Worm (Caenorhabditis elegans): ENCODE results near the gene set-1.

set-1 gene

DNA sequence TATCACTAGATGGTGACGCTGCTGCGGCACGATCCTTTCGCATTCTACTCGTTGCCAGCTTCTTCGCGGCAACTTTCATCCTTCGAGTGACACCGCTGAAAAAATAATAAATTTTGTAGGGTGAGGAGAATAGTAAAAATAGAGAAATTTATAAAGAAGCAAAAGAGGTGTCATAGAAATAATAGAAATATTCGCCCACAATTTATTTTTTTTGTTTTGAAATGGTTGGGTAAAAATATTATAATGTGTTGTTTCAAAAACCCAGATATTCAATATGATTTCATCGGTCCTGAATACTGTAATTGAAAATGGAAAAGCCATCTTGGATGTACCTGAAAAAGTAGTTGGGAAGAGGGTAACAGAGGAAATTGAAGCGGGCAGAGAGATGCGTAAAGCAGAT, at the start of gene set-1:
TSS of gene set-1 (minus strand) at position 101 of the 400 bp plus-strand sequence.
- no peak for TF ChIP-seq mbf-1 (tag; optimal IDR thresholded peaks at IDR 0.05)
- TF ChIP-seq peb-1 (tag; optimal IDR thresholded peaks at IDR 0.05) = no peak
- no peak for TF ChIP-seq nhr-6 (tag; optimal IDR thresholded peaks at IDR 0.05)
- TF ChIP-seq nhr-129 (tag; optimal IDR thresholded peaks at IDR 0.05) = no peak

DNA sequence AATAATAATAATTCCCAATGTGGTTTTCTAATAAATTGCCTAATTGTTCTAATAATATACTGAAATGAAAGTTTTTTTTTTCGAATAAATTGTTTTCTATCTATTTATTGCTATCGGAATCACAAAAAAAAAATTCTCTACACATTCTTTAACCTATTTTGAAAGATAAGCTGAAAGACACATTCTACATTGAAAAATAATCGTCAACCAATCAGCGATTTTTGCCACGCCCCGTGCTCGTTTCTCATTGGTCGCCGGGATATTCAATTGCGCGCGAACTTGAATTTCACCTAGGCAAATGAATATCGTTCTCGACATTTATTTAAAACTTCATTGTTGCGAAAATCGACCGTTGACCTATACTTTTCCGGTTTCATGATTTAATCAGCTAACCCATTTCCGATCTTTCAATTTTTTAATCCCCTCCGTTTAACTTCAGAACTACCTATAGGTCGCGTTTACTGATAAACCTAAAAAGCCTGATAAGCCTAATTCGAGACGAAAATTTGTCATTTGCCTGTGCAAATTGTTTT, 47.9 kb upstream of the set-1 start, which contains the start of gene F23F12.3:
TSS of gene F23F12.3 (plus strand) at position 483 of the 533 bp plus-strand sequence.
- TF ChIP-seq lin-13 (GFP tag; optimal IDR thresholded peaks at IDR 0.05) = no peak
- no peak for TF ChIP-seq ztf-4 (tag; optimal IDR thresholded peaks at IDR 0.05)
- peak; percentile 22 for TF ChIP-seq fos-1 (tag; optimal IDR thresholded peaks at IDR 0.05)

DNA sequence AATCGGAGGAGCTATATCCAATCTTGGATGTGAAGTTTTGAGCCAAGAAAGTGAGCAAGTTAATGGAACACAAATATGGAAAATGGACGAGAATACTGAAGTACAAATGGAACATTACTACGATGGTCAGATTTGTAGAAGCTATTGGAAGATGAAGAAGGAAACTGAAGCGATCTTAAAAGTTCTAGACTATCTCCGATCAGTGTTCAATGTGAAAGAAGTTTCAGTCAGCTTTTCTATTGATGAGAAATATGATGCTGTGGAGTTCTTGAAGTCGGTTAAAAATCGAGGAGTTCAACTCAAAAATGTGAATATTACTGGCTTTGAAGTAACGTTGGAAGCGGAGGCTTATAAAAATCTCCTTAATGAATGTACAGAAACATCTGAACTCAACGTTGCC, 46.9 kb upstream of the set-1 start:
- TF ChIP-seq ztf-4 (tag; optimal IDR thresholded peaks at IDR 0.05) (no peak), lin-13 (GFP tag; optimal IDR thresholded peaks at IDR 0.05) (no peak), ztf-1 (GFP tag; conservative IDR thresholded peaks at IDR 0.05) (no peak), unc-39 (tag; optimal IDR thresholded peaks at IDR 0.05) (no peak), zag-1 (tag; optimal IDR thresholded peaks at IDR 0.05) (no peak), nhr-6 (tag; optimal IDR thresholded peaks at IDR 0.05) (no peak), skn-1 (tag; optimal IDR thresholded peaks at IDR 0.05) (no peak), alr-1 (tag; optimal IDR thresholded peaks at IDR 0.05) (no peak), sma-9 (GFP tag; optimal IDR thresholded peaks at IDR 0.05) (no peak), sma-9 (tag; optimal IDR thresholded peaks at IDR 0.05) (no peak), peb-1 (tag; optimal IDR thresholded peaks at IDR 0.05) (no peak), ztf-11 (tag; optimal IDR thresholded peaks at IDR 0.05) (no peak), aly-2 (tag; optimal IDR thresholded peaks at IDR 0.05) (no peak), elt-3 (tag; optimal IDR thresholded peaks at IDR 0.05) (no peak), crh-2 (tag; optimal IDR thresholded peaks at IDR 0.05) (no peak)

DNA sequence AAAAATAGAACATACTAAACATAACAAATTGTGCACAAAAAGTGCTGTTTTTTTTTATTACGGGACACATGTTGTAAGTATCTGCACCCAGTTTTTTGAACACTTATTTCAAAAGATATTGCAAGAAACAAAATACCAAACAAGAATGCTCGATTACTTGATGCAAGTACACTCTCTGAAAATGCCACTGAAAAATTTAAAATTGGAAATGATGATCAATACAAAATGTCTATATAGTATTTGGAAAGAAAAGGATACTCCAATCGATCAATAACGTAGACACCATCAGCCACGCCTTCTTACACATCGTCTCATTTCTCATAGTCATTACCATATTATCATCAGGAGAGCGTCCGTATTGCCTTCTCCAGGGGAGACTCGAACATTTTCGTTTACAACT, 46.0 kb upstream of the set-1 start, which contains the start of gene sdz-15:
TSS of gene sdz-15 (plus strand) at position 301 of the 400 bp plus-strand sequence.
- TF ChIP-seq mbf-1 (tag; optimal IDR thresholded peaks at IDR 0.05) = no peak
- TF ChIP-seq nhr-77 (tag; optimal IDR thresholded peaks at IDR 0.05) = no peak
- no peak for TF ChIP-seq ceh-82 (tag; optimal IDR thresholded peaks at IDR 0.05)
- TF ChIP-seq nhr-129 (tag; optimal IDR thresholded peaks at IDR 0.05) = no peak
- no peak for TF ChIP-seq aly-2 (tag; optimal IDR thresholded peaks at IDR 0.05)
- no peak for TF ChIP-seq peb-1 (tag; optimal IDR thresholded peaks at IDR 0.05)
- TF ChIP-seq nhr-11 (tag; optimal IDR thresholded peaks at IDR 0.05) = no peak
- no peak for TF ChIP-seq skn-1 (tag; optimal IDR thresholded peaks at IDR 0.05)
- TF ChIP-seq zag-1 (tag; optimal IDR thresholded peaks at IDR 0.05) = no peak
- TF ChIP-seq gmeb-1 (tag; optimal IDR thresholded peaks at IDR 0.05) = no peak

DNA sequence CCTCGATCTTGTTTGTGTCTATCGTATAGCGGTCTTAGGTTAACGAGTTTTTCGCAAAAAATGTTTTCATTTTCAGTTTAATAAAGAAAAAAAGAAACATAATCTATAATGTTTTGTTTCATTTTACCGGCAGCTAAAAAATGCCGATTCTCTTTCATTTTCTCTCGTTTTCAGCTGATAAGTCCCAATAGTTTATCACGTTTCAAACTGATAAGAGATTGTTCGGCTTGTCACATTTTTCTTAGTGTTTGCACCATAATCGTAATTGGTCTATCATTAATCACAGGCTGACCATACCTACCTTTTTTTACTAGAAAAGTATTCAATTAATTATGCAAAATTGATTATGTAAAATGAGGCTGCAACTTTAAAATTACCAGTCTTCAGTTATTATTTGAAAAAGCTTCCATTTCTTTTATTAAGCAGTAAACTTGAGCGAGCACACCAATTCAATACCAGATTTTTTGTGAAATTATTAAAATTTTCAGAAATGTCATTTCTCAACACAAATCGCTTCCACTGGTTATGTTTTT, 43.1 kb upstream of the set-1 start, which contains the start of gene F23F12.13:
TSS of gene F23F12.13 (plus strand) at position 483 of the 533 bp plus-strand sequence.
- peak; percentile 24 for TF ChIP-seq sma-9 (GFP tag; optimal IDR thresholded peaks at IDR 0.05)
- TF ChIP-seq sma-9 (tag; optimal IDR thresholded peaks at IDR 0.05) = no peak
- TF ChIP-seq fos-1 (tag; optimal IDR thresholded peaks at IDR 0.05) = peak; percentile 61
- no peak for TF ChIP-seq ceh-16 (tag; optimal IDR thresholded peaks at IDR 0.05)

DNA sequence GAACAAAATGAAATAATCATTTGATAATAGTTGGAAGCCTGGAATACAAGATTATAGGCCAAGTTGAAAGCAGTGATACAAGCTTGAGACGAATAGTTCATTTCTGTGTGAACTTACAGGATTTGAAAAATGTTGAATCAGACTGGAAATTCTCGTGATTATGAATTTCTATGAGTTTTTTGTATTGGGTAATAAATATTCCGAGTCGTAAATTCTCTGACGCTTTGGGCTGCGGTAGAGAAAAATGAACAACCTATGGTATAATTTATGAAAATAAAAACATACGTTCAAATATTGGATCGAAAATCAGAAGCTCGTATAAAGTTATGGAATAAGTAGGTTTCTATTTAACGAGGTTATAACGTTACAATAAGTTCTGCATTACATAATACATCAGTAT, 40.6 kb upstream of the set-1 start, which contains the start of gene srb-11:
TSS of gene srb-11 (minus strand) at position 101 of the 400 bp plus-strand sequence.
- TF ChIP-seq Y55F3AM.14 (GFP tag; optimal IDR thresholded peaks at IDR 0.05) = no peak
- TF ChIP-seq blmp-1 (tag; optimal IDR thresholded peaks at IDR 0.05; ENCODE audit: insufficient read depth) = no peak
- TF ChIP-seq unc-62 (GFP tag; optimal IDR thresholded peaks at IDR 0.05) = no peak
- no peak for TF ChIP-seq mdl-1 (tag; optimal IDR thresholded peaks at IDR 0.05)

DNA sequence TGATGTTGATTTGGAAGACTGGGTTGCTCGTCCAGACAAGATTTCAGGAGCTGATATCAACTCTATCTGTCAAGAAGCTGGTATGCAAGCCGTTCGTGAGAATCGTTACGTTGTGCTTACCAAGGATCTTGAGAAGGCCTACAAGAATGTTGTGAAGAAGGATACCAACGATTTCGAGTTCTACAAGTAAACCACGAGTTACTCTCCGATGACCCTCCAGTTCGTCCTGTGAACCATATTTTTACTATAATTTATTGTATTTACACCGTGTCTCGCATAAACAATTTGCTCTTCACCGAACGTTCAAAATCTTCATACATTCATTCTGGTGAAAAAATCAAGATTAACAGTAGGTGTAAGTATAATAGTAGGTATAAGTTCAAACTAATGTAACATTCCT, 38.8 kb upstream of the set-1 start:
- TF ChIP-seq sem-4 (tag; optimal IDR thresholded peaks at IDR 0.05) (no peak), peb-1 (tag; optimal IDR thresholded peaks at IDR 0.05) (no peak), unc-39 (tag; optimal IDR thresholded peaks at IDR 0.05) (no peak), C34F6.9 (tag; optimal IDR thresholded peaks at IDR 0.05) (no peak), zag-1 (tag; optimal IDR thresholded peaks at IDR 0.05) (no peak), mab-5 (tag; optimal IDR thresholded peaks at IDR 0.05) (no peak), Y55F3AM.14 (GFP tag; optimal IDR thresholded peaks at IDR 0.05) (no peak), nhr-12 (tag; optimal IDR thresholded peaks at IDR 0.05) (no peak), ZK546.5 (tag; optimal IDR thresholded peaks at IDR 0.05) (no peak), nhr-21 (tag; optimal IDR thresholded peaks at IDR 0.05) (no peak), mbf-1 (tag; optimal IDR thresholded peaks at IDR 0.05) (no peak), nhr-237 (tag; optimal IDR thresholded peaks at IDR 0.05) (no peak), fos-1 (tag; optimal IDR thresholded peaks at IDR 0.05) (no peak), lin-39 (tag; optimal IDR thresholded peaks at IDR 0.05) (no peak), R02D3.7 (tag; optimal IDR thresholded peaks at IDR 0.05) (no peak), blmp-1 (tag; optimal IDR thresholded peaks at IDR 0.05; ENCODE audit: insufficient read depth) (no peak), elt-1 (tag; optimal IDR thresholded peaks at IDR 0.05) (no peak)

All from whole organism, L2 larva.